Worm (Caenorhabditis elegans): ENCODE results near the gene F47C12.13.

F47C12.13 gene

ce11 chrIV:3963498-3963897, 30.7 kb downstream of the F47C12.13 start:
- no peak for TF ChIP-seq elt-1 (tag; optimal IDR thresholded peaks at IDR 0.05; ENCODE audit: borderline replicate concordance, insufficient read depth)
- TF ChIP-seq cnd-1 (tag; optimal IDR thresholded peaks at IDR 0.05) = no peak
- TF ChIP-seq sptf-1 (tag; optimal IDR thresholded peaks at IDR 0.05) = no peak
- TF ChIP-seq zip-8 (tag; optimal IDR thresholded peaks at IDR 0.05) = no peak
- no peak for TF ChIP-seq mls-2 (tag; optimal IDR thresholded peaks at IDR 0.05)
- TF ChIP-seq mep-1 (tag; optimal IDR thresholded peaks at IDR 0.05) = no peak
- no peak for TF ChIP-seq drap-1 (GFP tag; optimal IDR thresholded peaks at IDR 0.05)
- TF ChIP-seq nhr-28 (tag; optimal IDR thresholded peaks at IDR 0.05) = no peak
- no peak for TF ChIP-seq hlh-1 (tag; optimal IDR thresholded peaks at IDR 0.05)
- no peak for TF ChIP-seq unc-62 (GFP tag; optimal IDR thresholded peaks at IDR 0.05)
- no peak for TF ChIP-seq nhr-237 (tag; optimal IDR thresholded peaks at IDR 0.05)

- no peak for TF ChIP-seq nhr-76 (tag; optimal IDR thresholded peaks at IDR 0.05)
- TF ChIP-seq unc-39 (tag; optimal IDR thresholded peaks at IDR 0.05) = no peak
- TF ChIP-seq sem-2 (GFP tag; optimal IDR thresholded peaks at IDR 0.05) = no peak
Measured at ce11 chrIV:3962584-3962983, 31.6 kb downstream of the F47C12.13 start, which contains the start of gene Y46C8AM.1. TSS of gene Y46C8AM.1 (plus strand) at chrIV:3962884.

ce11 chrIV:3960396-3960795, 33.8 kb downstream of the F47C12.13 start, which contains the start of gene clec-75:
TSS of gene clec-75 (plus strand) at chrIV:3960734.
- TF ChIP-seq unc-39 (tag; optimal IDR thresholded peaks at IDR 0.05) (no peak), mep-1 (tag; optimal IDR thresholded peaks at IDR 0.05) (no peak)

- TF ChIP-seq mab-5 (tag; optimal IDR thresholded peaks at IDR 0.05) (no peak), unc-39 (tag; optimal IDR thresholded peaks at IDR 0.05) (no peak), cnd-1 (tag; optimal IDR thresholded peaks at IDR 0.05) (no peak), blmp-1 (tag; optimal IDR thresholded peaks at IDR 0.05) (no peak), bed-3 (GFP tag; optimal IDR thresholded peaks at IDR 0.05) (no peak), nhr-2 (tag; optimal IDR thresholded peaks at IDR 0.05) (no peak), pha-4 (tag; optimal IDR thresholded peaks at IDR 0.05) (no peak), nhr-76 (tag; optimal IDR thresholded peaks at IDR 0.05) (no peak), snpc-4 (tag; optimal IDR thresholded peaks at IDR 0.05) (no peak), lin-32 (GFP tag; optimal IDR thresholded peaks at IDR 0.05) (no peak), zip-8 (tag; optimal IDR thresholded peaks at IDR 0.05) (no peak), lsy-2 (tag; optimal IDR thresholded peaks at IDR 0.05) (no peak), drap-1 (GFP tag; optimal IDR thresholded peaks at IDR 0.05) (no peak), nhr-12 (tag; optimal IDR thresholded peaks at IDR 0.05) (no peak), nhr-28 (tag; optimal IDR thresholded peaks at IDR 0.05) (no peak), mep-1 (tag; optimal IDR thresholded peaks at IDR 0.05) (no peak), ham-2 (GFP tag; optimal IDR thresholded peaks at IDR 0.05) (no peak)
Measured at ce11 chrIV:3956705-3957104, 37.5 kb downstream of the F47C12.13 start, which contains the start of gene clec-74. TSS of gene clec-74 (plus strand) at chrIV:3957005.

ce11 chrIV:3956095-3956494, 38.1 kb downstream of the F47C12.13 start, which contains the start of gene clec-73:
TSS of gene clec-73 (minus strand) at chrIV:3956195.
- TF ChIP-seq nhr-76 (tag; optimal IDR thresholded peaks at IDR 0.05) = no peak

- TF ChIP-seq blmp-1 (tag; optimal IDR thresholded peaks at IDR 0.05) = no peak
- TF ChIP-seq nhr-237 (tag; optimal IDR thresholded peaks at IDR 0.05) = no peak
- no peak for TF ChIP-seq ceh-83 (GFP tag; optimal IDR thresholded peaks at IDR 0.05)
- no peak for TF ChIP-seq sptf-1 (tag; optimal IDR thresholded peaks at IDR 0.05)
- no peak for TF ChIP-seq unc-39 (tag; optimal IDR thresholded peaks at IDR 0.05)
- TF ChIP-seq bed-3 (GFP tag; optimal IDR thresholded peaks at IDR 0.05) = no peak
- no peak for TF ChIP-seq ceh-43 (GFP tag; optimal IDR thresholded peaks at IDR 0.05)
- TF ChIP-seq lin-13 (tag; optimal IDR thresholded peaks at IDR 0.05) = no peak
- TF ChIP-seq elt-1 (tag; optimal IDR thresholded peaks at IDR 0.05; ENCODE audit: borderline replicate concordance, insufficient read depth) = no peak
- no peak for TF ChIP-seq ztf-11 (tag; optimal IDR thresholded peaks at IDR 0.05)
- no peak for TF ChIP-seq unc-120 (tag; optimal IDR thresholded peaks at IDR 0.05; ENCODE audit: poor library complexity, severe bottlenecking)
Measured at ce11 chrIV:3944459-3944858, 49.8 kb downstream of the F47C12.13 start, which contains the start of gene clec-72. TSS of gene clec-72 (plus strand) at chrIV:3944816.

Data from whole organism, mixed stage, embryonic.